Worm (Caenorhabditis elegans): ENCODE results near the gene T22B7.3.

DNA sequence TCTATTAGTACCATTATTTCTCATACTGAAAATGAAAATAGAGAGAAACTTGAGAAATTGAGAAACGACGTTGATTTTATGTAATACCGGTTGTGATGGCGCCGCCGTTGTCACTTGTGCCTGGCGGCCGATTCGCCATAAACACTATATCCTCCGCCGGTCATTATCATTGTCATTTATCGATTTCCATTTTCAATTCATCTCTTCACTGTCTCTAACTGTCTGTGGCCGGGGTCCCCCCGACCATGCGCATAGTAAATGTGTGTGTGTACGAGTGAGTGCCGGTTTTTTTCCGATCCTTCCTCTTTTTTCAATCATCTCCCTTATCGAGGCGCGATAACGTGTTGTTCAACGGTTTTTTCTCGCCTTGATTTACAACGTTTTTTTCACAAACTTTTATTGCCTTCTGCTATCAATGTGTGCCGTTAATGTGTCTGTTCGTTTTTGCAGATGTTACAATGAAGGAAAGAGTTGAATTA is 43.8 kb upstream of the T22B7.3 start, which contains the start of gene F14D12.1:
- TF ChIP-seq egl-27 (tag; optimal IDR thresholded peaks at IDR 0.05) (no peak), ama-1 (optimal IDR thresholded peaks at IDR 0.05) (no peak), ZK546.5 (tag; optimal IDR thresholded peaks at IDR 0.05) (no peak), unc-62 (GFP tag; optimal IDR thresholded peaks at IDR 0.05) (no peak), elt-1 (tag; optimal IDR thresholded peaks at IDR 0.05) (no peak), lin-15B (tag; optimal IDR thresholded peaks at IDR 0.05) (no peak), hmg-11 (tag; optimal IDR thresholded peaks at IDR 0.05) (no peak), lin-39 (tag; optimal IDR thresholded peaks at IDR 0.05) (no peak), mdl-1 (tag; optimal IDR thresholded peaks at IDR 0.05) (no peak), zag-1 (tag; optimal IDR thresholded peaks at IDR 0.05) (no peak)

All from whole organism, L3 larva.